Worm (Caenorhabditis elegans) whole organism, young adult: ENCODE measurements around the gene srt-7.

Experiments used
- C17E4.6 ChIP-seq: fragments of 200-800 bp; sonication (Bioruptor generic); IDR thresholded peaks from 2 replicates; pipeline ENCODE4 v1.3.6; 2022; ENCODE audit warnings: missing genetic modification reagents, missing genetic modification characterization, missing compliant biosample characterization
- F23B12.7 ChIP-seq: sonication (generic microtip); optimal IDR thresholded peaks from 2 replicates; lab custom pipeline; 2017; ENCODE audit warnings: missing genetic modification characterization, mild to moderate bottlenecking, missing compliant biosample characterization, antibody characterized with exemption, moderate library complexity; ENCODE audit not compliant: insufficient read depth
- F37B4.10 ChIP-seq: fragments of 200-800 bp; sonication (Bioruptor generic); IDR thresholded peaks from 2 replicates; pipeline ENCODE4 v1.3.6; 2022; ENCODE audit warnings: missing genetic modification characterization, missing compliant biosample characterization
- F39B2.1 ChIP-seq: fragments of 200-800 bp; sonication (Bioruptor generic); IDR thresholded peaks from 2 replicates; pipeline ENCODE4 v1.3.6; 2022; ENCODE audit warnings: missing genetic modification reagents, missing genetic modification characterization, missing compliant biosample characterization
- F49E8.2 ChIP-seq: sonication (generic microtip); optimal IDR thresholded peaks from 3 replicates; lab custom pipeline; 2017; ENCODE audit warnings: missing genetic modification characterization, mild to moderate bottlenecking, missing compliant biosample characterization, antibody characterized with exemption, moderate library complexity; ENCODE audit not compliant: insufficient read depth
- F52B5.7 ChIP-seq: sonication (generic microtip); optimal IDR thresholded peaks from 2 replicates; lab custom pipeline; 2016; ENCODE audit warnings: mild to moderate bottlenecking, missing genetic modification characterization, missing compliant biosample characterization
- F57C9.4 ChIP-seq: sonication (generic microtip); optimal IDR thresholded peaks from 2 replicates; lab custom pipeline; 2017; ENCODE audit warnings: mild to moderate bottlenecking, missing genetic modification characterization, missing compliant biosample characterization
- K11D2.4 ChIP-seq: fragments of 200-800 bp; sonication (Bioruptor generic); IDR thresholded peaks from 2 replicates; pipeline ENCODE4 v1.3.6; 2022; ENCODE audit warnings: missing genetic modification reagents, missing genetic modification characterization, missing compliant biosample characterization
- K12H6.12 ChIP-seq: fragments of 200-800 bp; sonication (Bioruptor generic); optimal IDR thresholded peaks from 2 replicates; lab custom pipeline; 2018; ENCODE audit warnings: mild to moderate bottlenecking, missing genetic modification characterization, missing compliant biosample characterization
- T26A5.8 ChIP-seq: sonication (generic microtip); optimal IDR thresholded peaks from 2 replicates; lab custom pipeline; 2016; ENCODE audit warnings: missing genetic modification characterization, missing compliant biosample characterization
- Y53F4B.3 ChIP-seq: fragments of 200-800 bp; sonication (Bioruptor generic); IDR thresholded peaks from 2 replicates; pipeline ENCODE4 v1.3.6; 2022; ENCODE audit warnings: missing genetic modification reagents, missing genetic modification characterization, missing compliant biosample characterization
- Y67H2A.10 ChIP-seq: fragments of 200-800 bp; sonication (Bioruptor generic); conservative IDR thresholded peaks from 2 replicates; pipeline ENCODE4 v1.3.6; 2022; ENCODE audit warnings: missing genetic modification reagents, missing genetic modification characterization, missing compliant biosample characterization
- aptf-3 ChIP-seq: fragments of 200-800 bp; sonication (Bioruptor generic); IDR thresholded peaks from 2 replicates; pipeline ENCODE4 v1.3.6; 2022; ENCODE audit warnings: missing genetic modification characterization, missing compliant biosample characterization
- atf-7 ChIP-seq: sonication (generic microtip); optimal IDR thresholded peaks from 2 replicates; lab custom pipeline; 2017; ENCODE audit warnings: mild to moderate bottlenecking, missing genetic modification characterization, missing compliant biosample characterization
- bed-2 ChIP-seq: fragments of 200-800 bp; sonication (Bioruptor generic); IDR thresholded peaks from 2 replicates; pipeline ENCODE4 v1.3.6; 2022; ENCODE audit warnings: missing genetic modification reagents, missing genetic modification characterization, missing compliant biosample characterization
- ccch-3 ChIP-seq: fragments of 200-800 bp; sonication (Bioruptor generic); optimal IDR thresholded peaks from 2 replicates; lab custom pipeline; 2018; ENCODE audit warnings: mild to moderate bottlenecking, missing genetic modification characterization, missing compliant biosample characterization
- cebp-1 ChIP-seq, 2 experiments: fragments of 200-800 bp in 1 of 2; sonication (Bioruptor generic) in 1 of 2; sonication (generic microtip) in 1 of 2; IDR thresholded peaks in 1 of 2; optimal IDR thresholded peaks in 1 of 2; 2 replicates each; pipeline versions ENCODE4 v1.3.6 to Lab custom; 2017 to 2022; ENCODE audit warnings: missing compliant biosample characterization in 2 of 2, missing genetic modification characterization in 2 of 2, mild to moderate bottlenecking in 1 of 2, missing genetic modification reagents in 1 of 2, moderate library complexity in 1 of 2
- cebp-2 ChIP-seq: fragments of 200-800 bp; sonication (Bioruptor generic); IDR thresholded peaks from 2 replicates; pipeline ENCODE4 v1.3.6; 2022; ENCODE audit warnings: missing genetic modification characterization, missing compliant biosample characterization
- ceh-27 ChIP-seq: fragments of 200-800 bp; sonication (Bioruptor generic); optimal IDR thresholded peaks from 2 replicates; lab custom pipeline; 2018; ENCODE audit warnings: mild to moderate bottlenecking, missing genetic modification characterization, moderate library complexity, missing compliant biosample characterization
- ceh-40 ChIP-seq: fragments of 200-800 bp; sonication (Bioruptor generic); IDR thresholded peaks from 2 replicates; pipeline ENCODE4 v1.3.6; 2022; ENCODE audit warnings: missing genetic modification characterization, missing compliant biosample characterization
- die-1 ChIP-seq: sonication (generic microtip); optimal IDR thresholded peaks from 2 replicates; lab custom pipeline; 2016; ENCODE audit warnings: missing genotype, mild to moderate bottlenecking, missing genetic modification characterization, missing compliant biosample characterization
- dox-1 ChIP-seq: fragments of 200-800 bp; sonication (Bioruptor generic); IDR thresholded peaks from 2 replicates; pipeline ENCODE4 v1.3.6; 2022; ENCODE audit warnings: missing genetic modification reagents, missing genetic modification characterization, missing compliant biosample characterization
- efl-1 ChIP-seq: fragments of 150-350 bp; optimal IDR thresholded peaks from 2 replicates; lab custom pipeline; 2014; ENCODE audit warnings: missing biosample characterization, missing genetic modification reagents, missing genetic modification characterization
- egrh-3 ChIP-seq: fragments of 200-800 bp; sonication (Bioruptor generic); IDR thresholded peaks from 2 replicates; pipeline ENCODE4 v1.3.6; 2022; ENCODE audit warnings: missing genetic modification reagents, missing genetic modification characterization, missing compliant biosample characterization
- fkh-3 ChIP-seq: sonication (generic microtip); optimal IDR thresholded peaks from 2 replicates; lab custom pipeline; 2016; ENCODE audit warnings: mild to moderate bottlenecking, missing genetic modification characterization, missing compliant biosample characterization
- hlh-12 ChIP-seq: sonication (generic microtip); optimal IDR thresholded peaks from 2 replicates; lab custom pipeline; 2016; ENCODE audit warnings: missing genetic modification characterization, missing compliant biosample characterization
- lin-54 ChIP-seq: fragments of 200-800 bp; sonication (Bioruptor generic); optimal IDR thresholded peaks from 2 replicates; lab custom pipeline; 2018; ENCODE audit warnings: mild to moderate bottlenecking, missing genetic modification characterization, missing compliant biosample characterization
- madf-3 ChIP-seq: fragments of 200-800 bp; sonication (Bioruptor generic); IDR thresholded peaks from 2 replicates; pipeline ENCODE4 v1.3.6; 2022; ENCODE audit warnings: missing genetic modification reagents, missing genetic modification characterization, missing compliant biosample characterization
- mxl-1 ChIP-seq: sonication (generic microtip); optimal IDR thresholded peaks from 2 replicates; lab custom pipeline; 2016; ENCODE audit warnings: missing genetic modification characterization, missing compliant biosample characterization
- nfya-1 ChIP-seq: sonication (generic microtip); optimal IDR thresholded peaks from 2 replicates; lab custom pipeline; 2017; ENCODE audit warnings: antibody characterized with exemption, missing compliant biosample characterization, missing genetic modification characterization, borderline replicate concordance; ENCODE audit not compliant: insufficient read depth
- nfyb-1 ChIP-seq: fragments of 200-800 bp; sonication (Bioruptor generic); IDR thresholded peaks from 2 replicates; pipeline ENCODE4 v1.3.6; 2022; ENCODE audit warnings: missing genetic modification reagents, missing genetic modification characterization, missing compliant biosample characterization
- nhr-80 ChIP-seq: sonication (generic microtip); optimal IDR thresholded peaks from 2 replicates; lab custom pipeline; 2016; ENCODE audit warnings: missing genetic modification characterization, missing compliant biosample characterization
- pha-4 ChIP-seq: fragments of 150-350 bp; sonication (generic microtip); optimal IDR thresholded peaks from 2 replicates; lab custom pipeline; 2014; ENCODE audit warnings: missing biosample characterization, missing genetic modification reagents, missing genetic modification characterization
- rec-8 ChIP-seq, 2 experiments: sonication (generic microtip); optimal IDR thresholded peaks; 2 replicates each; lab custom pipeline; 2016; ENCODE audit warnings: mild to moderate bottlenecking in 2 of 2, missing genetic modification characterization in 2 of 2, missing genetic modification reagents in 2 of 2, missing genotype in 2 of 2, missing biosample characterization in 1 of 2, missing compliant biosample characterization in 1 of 2, moderate library complexity in 1 of 2
- repo-1 ChIP-seq: sonication (generic microtip); optimal IDR thresholded peaks from 2 replicates; lab custom pipeline; 2017; ENCODE audit warnings: mild to moderate bottlenecking, missing genetic modification characterization, missing compliant biosample characterization
- rpc-1 ChIP-seq, 2 experiments: fragments of 150-350 bp in 1 of 2; sonication (generic microtip) in 1 of 2; optimal IDR thresholded peaks; 2 replicates each; lab custom pipeline; 2014 to 2018; ENCODE audit warnings: missing biosample characterization in 1 of 2, missing genetic modification characterization in 1 of 2, missing genetic modification reagents in 1 of 2, missing genotype in 1 of 2
- snpc-3.4 ChIP-seq: sonication (generic microtip); optimal IDR thresholded peaks from 2 replicates; lab custom pipeline; 2017; ENCODE audit warnings: missing genetic modification characterization, mild to moderate bottlenecking, missing compliant biosample characterization, antibody characterized with exemption, moderate library complexity, missing genotype, missing genetic modification reagents
- tbp1 ChIP-seq: fragments of 200-800 bp; sonication (Bioruptor generic); optimal IDR thresholded peaks from 2 replicates; lab custom pipeline; 2018; ENCODE audit warnings: mild to moderate bottlenecking, missing genetic modification characterization, missing compliant biosample characterization
- unc-130 ChIP-seq: sonication (generic microtip); optimal IDR thresholded peaks from 2 replicates; lab custom pipeline; 2016; ENCODE audit warnings: missing genetic modification reagents, missing genetic modification characterization, missing compliant biosample characterization
- unc-62 ChIP-seq: fragments of 150-350 bp; optimal IDR thresholded peaks from 2 replicates; lab custom pipeline; 2014; ENCODE audit warnings: missing biosample characterization, missing genetic modification reagents, missing genetic modification characterization
- zfh-2 ChIP-seq: fragments of 200-800 bp; sonication (Bioruptor generic); conservative IDR thresholded peaks from 2 replicates; pipeline ENCODE4 v1.3.6; 2022; ENCODE audit warnings: missing genetic modification reagents, missing genetic modification characterization, missing compliant biosample characterization
- zim-3 ChIP-seq: sonication (generic microtip); optimal IDR thresholded peaks from 2 replicates; lab custom pipeline; 2017; ENCODE audit warnings: mild to moderate bottlenecking, missing genetic modification characterization, moderate library complexity, missing compliant biosample characterization
- ztf-22 ChIP-seq: fragments of 200-800 bp; sonication (Bioruptor generic); optimal IDR thresholded peaks from 2 replicates; lab custom pipeline; 2018; ENCODE audit warnings: mild to moderate bottlenecking, missing genetic modification characterization, moderate library complexity, missing compliant biosample characterization
- ztf-25 ChIP-seq: fragments of 200-800 bp; sonication (Bioruptor generic); IDR thresholded peaks from 2 replicates; pipeline ENCODE4 v1.3.6; 2022; ENCODE audit warnings: missing genetic modification reagents, missing genetic modification characterization, missing compliant biosample characterization
- ztf-26 ChIP-seq: sonication (generic microtip); optimal IDR thresholded peaks from 2 replicates; lab custom pipeline; 2017; ENCODE audit warnings: missing genetic modification characterization, missing compliant biosample characterization

srt-7 gene

ce11 chrV:3122403-3122802 is 40.8 kb downstream of the srt-7 start:
- TF ChIP-seq F23B12.7 (tag; lab: Kevin White, UChicago) (no peak), egrh-3 (GFP tag; lab: Robert Waterston, UW) (no peak), unc-130 (no peak), ceh-27 (GFP tag; lab: Kevin White, UChicago) (no peak), nfyb-1 (GFP tag; lab: Robert Waterston, UW) (no peak), lin-54 (GFP tag; lab: Kevin White, UChicago) (no peak), efl-1 (GFP tag; lab: Kevin White, UChicago) (no peak), F37B4.10 (GFP tag; lab: Robert Waterston, UW) (no peak), zim-3 (tag; lab: Kevin White, UChicago) (no peak), cebp-2 (GFP tag; lab: Robert Waterston, UW) (no peak), F49E8.2 (tag; lab: Kevin White, UChicago) (no peak), snpc-3.4 (tag; lab: Kevin White, UChicago) (no peak), hlh-12 (tag; lab: Kevin White, UChicago) (no peak), ztf-26 (no peak), mxl-1 (tag; lab: Kevin White, UChicago) (no peak), bed-2 (GFP tag; lab: Robert Waterston, UW) (no peak), aptf-3 (GFP tag; lab: Robert Waterston, UW) (no peak), madf-3 (no peak)

DNA sequence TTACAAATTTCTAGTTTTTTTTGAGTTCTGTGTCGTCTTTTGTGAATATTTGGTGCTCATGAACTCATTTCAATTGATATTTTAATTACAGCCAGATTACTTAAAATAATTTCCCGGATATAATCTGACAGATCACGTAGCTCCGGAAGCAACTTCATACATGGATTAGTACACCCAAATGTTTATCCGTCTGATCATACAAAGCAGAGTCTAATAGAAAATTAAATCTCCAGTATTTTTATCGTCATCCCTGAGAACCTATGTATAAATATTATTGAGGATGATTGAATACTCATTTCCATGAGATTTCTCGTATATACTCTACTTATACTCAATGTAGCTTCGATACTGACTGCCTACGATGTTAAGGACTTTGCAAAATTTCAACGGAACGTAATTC is 43.3 kb downstream of the srt-7 start, which contains the start of gene Y73C8C.12:
TSS of gene Y73C8C.12 (plus strand) at position 301 of the 400 bp plus-strand sequence.
- TF ChIP-seq fkh-3 (no peak), rec-8 (tag; optimal IDR thresholded peaks at IDR 0.05; lab: Kevin White, UChicago) (no peak)

DNA sequence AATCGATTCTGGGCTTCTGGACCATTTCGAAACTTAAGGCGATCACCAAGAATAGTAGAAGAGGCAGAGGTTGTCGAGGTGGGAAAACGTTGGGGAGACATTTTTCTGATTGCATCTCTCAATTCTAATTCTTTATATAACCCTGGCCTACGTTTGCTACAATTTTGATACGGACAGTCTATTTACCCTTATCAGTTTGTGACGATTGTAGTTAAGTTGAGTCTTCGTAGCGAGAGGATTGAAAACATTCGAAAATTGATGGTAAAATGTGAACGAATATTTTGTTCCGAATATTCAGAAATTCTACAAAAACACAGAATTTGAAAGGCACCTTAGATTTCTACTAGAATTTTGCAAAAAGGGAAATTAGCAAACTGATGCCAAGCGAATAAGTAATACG is 46.1 kb downstream of the srt-7 start, which contains the start of gene Y73C8C.10:
TSS of gene Y73C8C.10 (minus strand) at position 101 of the 400 bp plus-strand sequence.
- TF ChIP-seq unc-130 (no peak), T26A5.8 (tag; lab: Kevin White, UChicago) (no peak), ccch-3 (GFP tag; lab: Kevin White, UChicago) (no peak), C17E4.6 (GFP tag; lab: Robert Waterston, UW) (no peak), nfya-1 (tag; lab: Kevin White, UChicago) (no peak), zfh-2 (GFP tag; lab: Robert Waterston, UW) (no peak), dox-1 (GFP tag; lab: Robert Waterston, UW) (no peak)

DNA sequence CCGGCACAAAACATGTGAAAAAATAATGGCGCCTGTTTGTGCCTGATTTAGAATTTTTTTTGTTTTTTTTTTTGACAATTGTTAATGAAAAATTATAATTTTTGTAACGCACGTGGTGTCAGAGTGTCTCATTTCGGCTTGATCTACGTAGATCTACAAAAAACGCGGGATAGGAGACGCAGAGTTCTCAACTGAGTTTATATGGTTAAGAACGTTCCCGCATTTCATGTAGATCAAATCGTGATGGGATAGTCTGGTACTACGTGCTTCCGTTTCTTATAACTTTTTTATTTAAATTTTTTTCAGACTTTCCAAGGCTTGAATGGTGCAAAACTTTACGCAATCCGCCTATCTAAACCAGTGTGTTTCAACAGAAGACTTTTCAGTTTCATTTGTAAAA is 47.2 kb downstream of the srt-7 start, which contains the start of gene tat-6:
TSS of gene tat-6 (plus strand) at position 301 of the 400 bp plus-strand sequence.
- TF ChIP-seq F52B5.7 (tag; lab: Kevin White, UChicago) (no peak), egrh-3 (GFP tag; lab: Robert Waterston, UW) (no peak), Y67H2A.10 (GFP tag; lab: Robert Waterston, UW) (no peak), F57C9.4 (tag; lab: Kevin White, UChicago) (no peak), K12H6.12 (tag; lab: Kevin White, UChicago) (no peak), cebp-1 (GFP tag; IDR thresholded peaks at IDR 0.05; lab: Robert Waterston, UW) (no peak), cebp-1 (tag; optimal IDR thresholded peaks at IDR 0.05; lab: Kevin White, UChicago) (no peak), pha-4 (tag; lab: Kevin White, UChicago) (no peak), tbp1 (GFP tag; lab: Kevin White, UChicago) (no peak), K11D2.4 (GFP tag; lab: Robert Waterston, UW) (no peak), ceh-40 (no peak), repo-1 (tag; lab: Kevin White, UChicago) (no peak), Y53F4B.3 (GFP tag; lab: Robert Waterston, UW) (no peak), unc-62 (GFP tag; lab: Kevin White, UChicago) (no peak), ztf-22 (GFP tag; lab: Kevin White, UChicago) (no peak), ztf-25 (GFP tag; lab: Robert Waterston, UW) (no peak), rpc-1 (optimal IDR thresholded peaks at IDR 0.05; lab: Kevin White, UChicago) (no peak), rpc-1 (tag; optimal IDR thresholded peaks at IDR 0.05; lab: Kevin White, UChicago) (no peak), nhr-80 (tag; lab: Kevin White, UChicago) (no peak), F39B2.1 (GFP tag; lab: Robert Waterston, UW) (no peak), atf-7 (tag; lab: Kevin White, UChicago) (no peak), die-1 (tag; lab: Kevin White, UChicago) (no peak)
- TF ChIP-seq, all 124 proteins: peak for 0
